Worm (Caenorhabditis elegans): ENCODE measurements around the gene C24H10.4.
A peak's percentile ranks its signal among the peaks of the same experiment; 100 is the strongest.

The C24H10.4 gene

DNA sequence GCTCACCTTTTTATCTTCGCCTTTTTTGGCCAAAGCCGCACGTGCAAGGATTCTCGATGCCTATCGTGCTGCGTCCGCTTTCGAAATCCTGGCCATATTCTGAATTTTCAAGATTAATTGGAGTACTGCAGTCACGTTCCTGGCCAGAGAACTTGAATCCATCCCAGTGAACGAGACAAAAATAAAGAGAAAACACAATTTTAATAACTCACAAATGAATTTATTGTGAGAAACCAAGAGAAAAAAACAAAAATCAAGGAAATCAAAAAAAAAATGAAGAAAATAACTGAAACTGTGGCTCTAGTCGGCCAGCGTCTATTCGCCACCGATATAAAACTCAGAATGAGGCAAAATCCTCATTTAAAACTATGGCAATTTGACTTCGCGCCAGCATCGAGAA, at the start of gene C24H10.4:
Gene C24H10.4, minus strand, starts transcription at position 101 of the 400 bp plus-strand sequence.
- TF ChIP-seq W03F9.2 (tag; optimal IDR thresholded peaks at IDR 0.05) (no peak), him-1 (tag; optimal IDR thresholded peaks at IDR 0.05) (no peak), dao-5 (tag; optimal IDR thresholded peaks at IDR 0.05) (no peak)

DNA sequence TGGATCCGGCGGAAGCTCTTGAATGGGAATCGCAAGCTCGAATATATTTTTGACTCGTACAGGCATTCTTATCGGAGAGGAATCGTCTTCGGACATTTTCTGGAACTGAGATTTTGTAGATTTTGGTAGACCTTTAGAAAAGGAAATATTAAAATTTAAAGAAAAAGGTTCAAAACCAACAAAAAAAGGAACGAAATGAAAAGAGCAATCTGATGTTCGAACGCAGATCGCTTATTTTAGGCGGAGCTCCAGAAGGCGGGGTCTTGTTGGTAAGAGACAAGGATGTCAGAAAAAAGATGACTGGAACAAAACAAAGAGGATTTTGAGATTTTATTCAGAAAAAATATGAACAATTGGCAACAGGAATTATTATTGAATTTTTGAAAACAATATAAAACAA, 47.9 kb upstream of the C24H10.4 start, which contains the start of gene C42D8.9:
Gene C42D8.9, minus strand, starts transcription at position 101 of the 400 bp plus-strand sequence.
- TF ChIP-seq dao-5 (tag; optimal IDR thresholded peaks at IDR 0.05) = no peak
- TF ChIP-seq W03F9.2 (tag; optimal IDR thresholded peaks at IDR 0.05) = no peak
- no peak for TF ChIP-seq him-1 (tag; optimal IDR thresholded peaks at IDR 0.05)

DNA sequence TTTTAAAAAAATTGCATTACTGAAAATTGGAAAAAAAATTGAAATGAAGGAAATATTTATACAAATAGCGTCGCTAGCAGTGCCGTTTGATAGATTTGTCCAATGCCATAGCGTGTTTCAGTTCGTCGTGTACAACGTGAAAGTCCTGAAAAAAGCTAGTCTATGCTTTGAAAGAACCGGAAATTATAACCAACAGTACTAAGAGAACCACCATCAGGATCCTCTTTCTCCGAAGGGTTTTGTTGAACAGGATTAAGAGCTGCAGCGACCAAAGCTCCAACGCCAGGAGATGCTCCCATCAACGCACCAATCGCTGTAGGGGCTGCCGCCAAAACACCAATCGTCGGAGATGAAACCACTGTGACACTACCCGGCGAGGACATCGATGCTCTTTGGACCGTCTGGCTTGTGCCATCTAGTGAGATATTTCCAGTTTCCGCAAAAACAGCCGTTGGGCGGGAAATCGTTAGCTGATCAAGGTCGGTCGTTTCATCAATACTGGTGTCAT, 47.2 kb upstream of the C24H10.4 start:
- TF ChIP-seq dao-5 (tag; optimal IDR thresholded peaks at IDR 0.05) (no peak), W03F9.2 (tag; optimal IDR thresholded peaks at IDR 0.05) (no peak), him-1 (tag; optimal IDR thresholded peaks at IDR 0.05) (no peak)

DNA sequence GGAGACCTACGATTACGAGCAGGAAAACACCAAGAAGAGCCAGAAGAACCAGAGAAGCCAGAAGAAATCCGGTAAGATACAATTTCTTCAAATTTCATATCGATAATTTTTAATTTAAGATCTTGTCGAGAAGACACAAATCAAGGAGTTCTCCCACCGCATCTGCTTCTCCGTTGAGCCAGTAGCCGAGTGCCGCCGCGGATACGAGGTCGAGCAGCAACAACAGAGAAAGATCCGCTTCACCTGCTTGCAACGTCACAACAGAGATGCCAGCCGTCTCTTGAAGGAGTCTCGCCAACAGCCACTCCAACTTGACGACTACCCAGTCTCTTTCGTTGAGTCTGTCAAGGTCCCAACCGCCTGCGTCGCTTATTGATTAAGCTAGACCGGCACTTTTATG, 46.6 kb upstream of the C24H10.4 start:
- TF ChIP-seq dao-5 (tag; optimal IDR thresholded peaks at IDR 0.05) (no peak), W03F9.2 (tag; optimal IDR thresholded peaks at IDR 0.05) (no peak), him-1 (tag; optimal IDR thresholded peaks at IDR 0.05) (no peak)

DNA sequence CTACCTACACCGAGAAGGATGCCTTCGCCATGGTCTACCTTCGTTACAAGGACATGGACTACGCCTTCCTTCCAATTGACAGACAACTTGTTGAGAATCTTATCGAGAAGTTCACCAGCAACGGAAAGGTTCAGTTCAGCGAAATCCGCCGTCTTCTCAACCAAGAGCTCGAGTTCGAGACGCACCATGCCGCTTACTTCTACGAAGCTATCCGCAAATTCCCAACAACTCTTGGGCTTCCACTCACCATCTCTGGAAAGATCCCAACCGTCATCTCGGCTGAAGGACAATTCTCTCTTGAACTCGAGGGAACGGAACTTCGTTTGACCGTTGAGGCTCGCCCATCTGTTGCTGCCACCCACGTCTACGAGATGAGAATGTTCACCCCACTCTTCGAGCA, 44.4 kb upstream of the C24H10.4 start:
- no peak for TF ChIP-seq W03F9.2 (tag; optimal IDR thresholded peaks at IDR 0.05)
- TF ChIP-seq him-1 (tag; optimal IDR thresholded peaks at IDR 0.05) = no peak
- TF ChIP-seq dao-5 (tag; optimal IDR thresholded peaks at IDR 0.05) = no peak

DNA sequence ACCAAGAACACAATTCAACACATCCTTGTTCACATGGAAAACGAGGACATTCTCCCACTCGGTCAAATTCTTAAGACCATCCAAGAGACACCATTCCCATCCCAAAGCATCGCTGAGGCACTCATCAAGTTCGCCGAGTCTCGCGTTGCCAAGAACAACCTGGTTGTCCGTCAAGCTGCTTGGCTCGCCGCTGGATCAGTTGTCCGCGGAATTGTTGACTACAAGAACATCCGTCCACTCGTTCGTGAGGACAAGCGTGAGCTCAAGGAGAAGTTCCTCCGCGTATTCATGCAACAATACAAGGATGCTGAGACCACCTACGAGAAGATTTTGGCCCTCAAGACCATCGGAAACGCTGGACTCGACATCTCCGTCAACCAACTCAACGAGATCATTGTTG, 43.3 kb upstream of the C24H10.4 start:
- no peak for TF ChIP-seq dao-5 (tag; optimal IDR thresholded peaks at IDR 0.05)
- TF ChIP-seq W03F9.2 (tag; optimal IDR thresholded peaks at IDR 0.05) = no peak
- no peak for TF ChIP-seq him-1 (tag; optimal IDR thresholded peaks at IDR 0.05)

DNA sequence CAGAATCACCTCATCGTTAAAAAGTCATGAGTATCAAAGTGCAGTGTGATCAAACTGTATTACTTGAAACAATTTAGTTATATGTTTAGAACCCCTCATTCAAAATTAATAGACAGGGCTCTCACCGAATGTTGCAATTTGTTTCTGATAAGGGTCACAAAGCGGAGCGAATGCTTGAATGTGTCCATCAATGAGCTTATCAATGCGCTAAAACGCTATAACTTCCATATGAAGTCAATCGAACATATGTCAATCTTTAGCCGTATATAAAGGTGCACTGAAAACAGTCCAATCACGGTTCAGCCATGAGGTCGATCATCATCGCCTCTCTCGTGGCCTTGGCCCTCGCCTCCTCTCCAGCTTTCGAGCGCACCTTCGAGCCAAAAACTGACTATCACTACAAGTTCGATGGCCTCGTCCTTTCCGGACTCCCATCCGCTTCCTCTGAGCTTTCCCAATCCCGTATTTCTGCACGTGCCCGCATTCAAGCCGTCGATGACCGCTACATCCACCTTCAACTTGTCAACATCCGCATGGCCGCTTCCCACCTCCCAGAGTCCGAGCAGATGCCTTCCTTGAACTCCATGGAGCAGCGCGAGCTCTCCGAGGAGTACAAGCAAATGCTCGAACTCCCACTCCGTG, 41.8 kb upstream of the C24H10.4 start, which contains the start of gene vit-2:
Gene vit-2, plus strand, starts transcription at position 305 of the 642 bp plus-strand sequence.
- TF ChIP-seq W03F9.2 (tag; optimal IDR thresholded peaks at IDR 0.05) = no peak
- TF ChIP-seq him-1 (tag; optimal IDR thresholded peaks at IDR 0.05) = no peak
- TF ChIP-seq dao-5 (tag; optimal IDR thresholded peaks at IDR 0.05) = peak; percentile 2

DNA sequence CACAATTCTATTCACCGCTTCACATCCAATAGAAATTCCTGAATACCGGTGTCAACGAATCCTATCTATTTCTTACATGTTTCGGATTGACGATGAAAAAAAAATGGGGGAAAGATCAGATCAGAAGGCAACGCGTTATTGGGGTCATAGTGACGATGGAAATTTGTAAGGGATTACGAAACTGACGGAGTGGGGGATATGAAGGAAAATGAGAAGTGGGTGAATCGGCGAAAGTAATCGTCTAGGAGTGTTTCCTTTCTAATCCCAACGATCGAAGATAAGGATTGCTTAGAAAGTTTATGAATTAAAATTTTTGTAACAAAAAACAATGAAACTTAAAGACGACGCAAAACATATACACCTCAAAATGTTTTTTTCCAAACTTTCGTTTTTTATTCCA, 39.9 kb upstream of the C24H10.4 start:
- TF ChIP-seq W03F9.2 (tag; optimal IDR thresholded peaks at IDR 0.05) (no peak), him-1 (tag; optimal IDR thresholded peaks at IDR 0.05) (no peak), dao-5 (tag; optimal IDR thresholded peaks at IDR 0.05) (no peak)

DNA sequence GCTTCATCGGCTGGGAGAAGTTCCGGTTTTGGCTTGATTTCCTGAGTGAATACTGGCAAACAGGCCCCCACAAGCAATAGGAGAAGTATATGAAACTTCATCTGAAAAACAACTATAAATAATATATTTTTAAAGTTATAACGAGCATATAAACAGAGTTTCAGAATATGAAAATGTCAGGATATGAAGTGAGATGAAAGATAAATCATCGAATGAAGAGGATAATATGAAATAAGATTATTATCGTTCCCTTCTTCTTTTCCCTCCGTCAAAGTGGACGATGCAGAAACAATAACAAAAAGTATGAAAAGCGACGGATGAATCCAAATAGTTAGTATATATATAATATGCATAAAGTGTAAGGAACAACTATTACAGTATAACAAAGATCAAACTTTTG, 37.9 kb upstream of the C24H10.4 start, which contains the start of gene acn-1:
Gene acn-1, minus strand, starts transcription at position 101 of the 400 bp plus-strand sequence.
- no peak for TF ChIP-seq him-1 (tag; optimal IDR thresholded peaks at IDR 0.05)
- no peak for TF ChIP-seq dao-5 (tag; optimal IDR thresholded peaks at IDR 0.05)
- no peak for TF ChIP-seq W03F9.2 (tag; optimal IDR thresholded peaks at IDR 0.05)

DNA sequence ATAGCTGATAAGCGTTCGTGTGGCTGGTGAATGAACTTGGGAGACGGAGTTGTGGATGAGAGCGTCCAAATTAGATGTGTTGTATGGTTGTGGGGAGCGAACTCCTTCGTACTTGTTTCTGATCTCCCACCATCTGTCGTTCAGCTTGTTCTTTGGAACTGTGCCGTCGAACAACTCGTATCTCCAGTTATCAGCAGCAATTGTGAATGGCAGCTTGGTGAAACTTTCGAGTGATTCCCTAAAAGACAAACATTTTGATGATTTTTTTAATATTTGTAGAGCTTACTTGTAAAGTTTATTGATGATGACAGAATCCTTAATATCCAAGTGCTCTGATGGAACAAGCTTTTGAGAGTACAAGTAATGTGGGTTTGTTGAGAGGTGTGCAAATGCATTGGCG, 34.9 kb upstream of the C24H10.4 start:
- TF ChIP-seq him-1 (tag; optimal IDR thresholded peaks at IDR 0.05) (no peak), dao-5 (tag; optimal IDR thresholded peaks at IDR 0.05) (no peak), W03F9.2 (tag; optimal IDR thresholded peaks at IDR 0.05) (no peak)

DNA sequence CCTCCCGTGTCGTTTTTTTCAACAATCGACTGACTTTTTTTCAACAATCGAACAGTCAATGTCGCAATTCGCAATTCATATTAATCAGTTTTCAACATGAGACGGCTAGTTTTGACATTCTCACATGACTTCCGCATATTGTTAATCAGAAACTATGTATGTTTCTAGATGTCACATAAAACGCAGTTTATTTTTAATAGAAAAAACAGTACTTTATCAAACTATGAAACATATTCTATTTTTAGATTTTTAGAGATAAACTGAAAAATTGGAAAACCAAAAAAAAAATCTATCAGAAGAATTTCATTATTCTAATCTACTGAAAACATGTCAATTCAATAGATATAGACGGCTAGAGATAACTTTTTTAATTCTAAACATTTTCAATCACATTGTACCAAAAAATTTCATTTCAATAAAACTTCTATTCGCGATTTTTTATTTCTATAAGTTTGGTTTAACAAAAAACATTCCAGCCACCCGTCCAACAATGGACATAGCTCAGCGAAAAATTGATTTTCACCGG, 28.4 kb upstream of the C24H10.4 start, which contains the start of gene pnk-4:
Gene pnk-4, plus strand, starts transcription at position 476 of the 526 bp plus-strand sequence.
- TF ChIP-seq W03F9.2 (tag; optimal IDR thresholded peaks at IDR 0.05) = no peak
- TF ChIP-seq dao-5 (tag; optimal IDR thresholded peaks at IDR 0.05) = no peak
- TF ChIP-seq him-1 (tag; optimal IDR thresholded peaks at IDR 0.05) = no peak

DNA sequence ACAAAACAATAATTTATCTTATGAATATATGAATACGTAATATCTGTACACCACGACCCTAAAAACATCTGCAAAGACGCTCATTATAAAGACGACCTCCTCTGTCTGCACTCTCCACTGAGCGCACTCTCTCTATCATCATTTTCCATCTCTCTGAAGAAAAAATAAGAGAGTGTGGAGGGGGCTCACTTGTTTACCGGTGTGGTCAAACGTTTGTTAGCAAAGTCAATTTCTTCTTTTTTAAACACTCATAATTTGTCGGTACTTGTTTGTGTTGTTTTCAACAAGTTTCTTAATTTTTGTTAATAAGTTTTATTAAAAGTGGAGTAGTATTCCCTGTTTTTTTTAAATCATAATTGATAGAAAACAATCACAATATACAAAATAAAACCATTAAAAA, 27.1 kb upstream of the C24H10.4 start:
- TF ChIP-seq him-1 (tag; optimal IDR thresholded peaks at IDR 0.05) (no peak), dao-5 (tag; optimal IDR thresholded peaks at IDR 0.05) (no peak), W03F9.2 (tag; optimal IDR thresholded peaks at IDR 0.05) (no peak)

DNA sequence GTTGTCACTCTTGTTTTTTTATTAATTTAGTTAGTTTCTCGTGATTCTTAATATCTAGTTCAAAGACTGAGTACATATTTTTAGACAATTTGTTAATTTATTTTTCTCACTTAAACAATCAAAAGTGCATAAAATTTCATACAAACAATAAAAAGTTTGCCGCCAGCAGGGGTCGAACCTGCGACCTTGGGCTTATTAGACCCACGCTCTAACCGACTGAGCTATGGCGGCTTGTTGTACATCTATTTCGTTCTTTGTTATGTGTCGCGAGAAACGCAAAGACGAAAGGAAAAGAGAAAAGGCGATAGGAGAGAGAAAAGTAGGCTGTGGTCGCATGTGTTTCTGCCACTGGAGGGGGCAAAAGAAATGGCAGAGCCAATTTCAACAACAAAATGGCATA, 26.4 kb upstream of the C24H10.4 start:
- TF ChIP-seq him-1 (tag; optimal IDR thresholded peaks at IDR 0.05) (peak; percentile 84), dao-5 (tag; optimal IDR thresholded peaks at IDR 0.05) (peak; percentile 71), W03F9.2 (tag; optimal IDR thresholded peaks at IDR 0.05) (peak; percentile 37)

DNA sequence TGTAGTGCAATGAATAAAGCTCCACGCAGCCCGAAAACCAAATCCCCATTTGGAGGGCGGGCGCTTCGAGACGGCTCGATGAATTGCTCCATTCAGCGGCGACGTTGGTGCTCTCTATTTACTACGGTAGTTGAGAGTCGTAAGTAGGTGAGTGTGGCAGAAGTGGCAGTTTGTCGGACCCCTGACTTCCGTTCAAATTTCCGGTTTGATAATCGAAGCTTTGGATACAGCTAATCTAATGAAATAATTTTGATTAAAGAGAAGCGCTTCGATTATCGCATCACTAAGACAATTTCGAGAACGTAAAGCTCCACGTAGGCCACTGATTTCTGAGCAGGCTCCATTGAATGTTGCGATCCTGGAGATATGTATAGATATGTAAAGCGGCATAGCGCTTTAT, 25.4 kb upstream of the C24H10.4 start, which contains the start of gene ets-5:
Gene ets-5, minus strand, starts transcription at position 32 of the 400 bp plus-strand sequence.
- TF ChIP-seq him-1 (tag; optimal IDR thresholded peaks at IDR 0.05) = no peak
- no peak for TF ChIP-seq W03F9.2 (tag; optimal IDR thresholded peaks at IDR 0.05)
- no peak for TF ChIP-seq dao-5 (tag; optimal IDR thresholded peaks at IDR 0.05)

Data from whole organism, L4/young adult.